Worm (Caenorhabditis elegans) whole organism, L4 larva: ENCODE measurements around the gene Y53G8AR.9.
A peak's percentile ranks its signal among the peaks of the same experiment; 100 is the strongest.

ENCODE experiments used
- D1046.2 ChIP-seq: fragments of 200-800 bp; sonication (Bioruptor generic); IDR thresholded peaks from 2 replicates; pipeline ENCODE4 v1.3.6; 2022; ENCODE audit warnings: missing genetic modification characterization, missing compliant biosample characterization
- F49E8.2 ChIP-seq: sonication (generic microtip); optimal IDR thresholded peaks from 2 replicates; lab custom pipeline; 2016; ENCODE audit warnings: missing compliant biosample characterization, mild to moderate bottlenecking, missing genetic modification characterization, borderline replicate concordance
- R02D3.7 ChIP-seq: fragments of 150-350 bp; sonication (generic microtip); optimal IDR thresholded peaks from 3 replicates; lab custom pipeline; 2014; ENCODE audit warnings: missing biosample characterization, missing genetic modification characterization
- Y48G9A.11 ChIP-seq: fragments of 200-800 bp; sonication (Bioruptor generic); IDR thresholded peaks from 2 replicates; pipeline ENCODE4 v1.3.6; 2022; ENCODE audit warnings: missing genetic modification reagents, missing genetic modification characterization, missing compliant biosample characterization
- ZK337.2 ChIP-seq: fragments of 200-800 bp; sonication (Bioruptor generic); IDR thresholded peaks from 2 replicates; pipeline ENCODE4 v1.3.6; 2022; ENCODE audit warnings: missing genetic modification reagents, missing genetic modification characterization, missing compliant biosample characterization
- aha-1 ChIP-seq: fragments of 150-350 bp; peaks from one replicate; lab custom pipeline; 2014; ENCODE audit warnings: missing biosample characterization, missing genetic modification characterization
- ama-1 ChIP-seq: fragments of 150-350 bp; optimal IDR thresholded peaks from 2 replicates; lab custom pipeline; 2014; ENCODE audit warnings: inconsistent platforms, mixed read lengths
- ceh-28 ChIP-seq: fragments of 150-350 bp; optimal IDR thresholded peaks from 2 replicates; lab custom pipeline; 2014; ENCODE audit warnings: missing biosample characterization, missing genetic modification reagents, missing genetic modification characterization
- ceh-32 ChIP-seq: sonication (generic microtip); optimal IDR thresholded peaks from 2 replicates; lab custom pipeline; 2016; ENCODE audit warnings: mild to moderate bottlenecking, missing genetic modification characterization, missing compliant biosample characterization; ENCODE audit not compliant: poor library complexity
- ceh-62 ChIP-seq: sonication (generic microtip); optimal IDR thresholded peaks from 2 replicates; lab custom pipeline; 2017; ENCODE audit warnings: missing biosample characterization, missing genetic modification characterization
- ces-1 ChIP-seq: fragments of 150-350 bp; sonication (generic microtip); optimal IDR thresholded peaks from 4 replicates; lab custom pipeline; 2014; ENCODE audit warnings: missing biosample characterization, missing genetic modification reagents, missing genetic modification characterization
- daf-12 ChIP-seq: fragments of 150-350 bp; optimal IDR thresholded peaks from 2 replicates; lab custom pipeline; 2014; ENCODE audit warnings: missing biosample characterization, missing genetic modification reagents, missing genetic modification characterization
- dmd-6 ChIP-seq: fragments of 200-800 bp; sonication (Bioruptor generic); IDR thresholded peaks from 2 replicates; pipeline ENCODE4 v1.3.6; 2022; ENCODE audit warnings: missing genetic modification reagents, missing genetic modification characterization, missing compliant biosample characterization
- duxl-1 ChIP-seq: sonication (generic microtip); optimal IDR thresholded peaks from 2 replicates; lab custom pipeline; 2016; ENCODE audit warnings: mild to moderate bottlenecking, missing genetic modification characterization, moderate library complexity, missing compliant biosample characterization; ENCODE audit not compliant: poor library complexity
- dve-1 ChIP-seq: sonication (generic microtip); optimal IDR thresholded peaks from 2 replicates; lab custom pipeline; 2017; ENCODE audit warnings: antibody characterized with exemption, mild to moderate bottlenecking, missing genetic modification characterization, missing compliant biosample characterization; ENCODE audit not compliant: insufficient read depth
- egl-27 ChIP-seq: sonication (generic microtip); optimal IDR thresholded peaks from 3 replicates; lab custom pipeline; 2017; ENCODE audit warnings: missing biosample characterization, missing genetic modification reagents, missing genetic modification characterization
- egl-43 ChIP-seq: fragments of 200-800 bp; sonication (Bioruptor generic); IDR thresholded peaks from 2 replicates; pipeline ENCODE4 v1.3.6; 2022; ENCODE audit warnings: missing genetic modification reagents, missing genetic modification characterization, missing compliant biosample characterization
- fkh-10 ChIP-seq: fragments of 150-350 bp; optimal IDR thresholded peaks from 2 replicates; lab custom pipeline; 2014; ENCODE audit warnings: missing biosample characterization, missing genetic modification reagents, missing genetic modification characterization
- gei-8 ChIP-seq: fragments of 200-800 bp; sonication (Bioruptor generic); optimal IDR thresholded peaks from 2 replicates; lab custom pipeline; 2018; ENCODE audit warnings: mild to moderate bottlenecking, missing genetic modification characterization, missing compliant biosample characterization
- hif-1 ChIP-seq, 2 experiments: sonication (generic microtip); optimal IDR thresholded peaks; 2 replicates each; lab custom pipeline; 2016 to 2017; ENCODE audit warnings: missing compliant biosample characterization in 2 of 2, missing genetic modification characterization in 2 of 2, missing genetic modification reagents in 2 of 2, missing genotype in 2 of 2, mild to moderate bottlenecking in 1 of 2
- hlh-11 ChIP-seq: fragments of 200-800 bp; sonication (Bioruptor generic); optimal IDR thresholded peaks from 2 replicates; lab custom pipeline; 2018; ENCODE audit warnings: mild to moderate bottlenecking, missing genetic modification characterization, missing compliant biosample characterization
- hlh-30 ChIP-seq: sonication (generic microtip); optimal IDR thresholded peaks from 2 replicates; lab custom pipeline; 2017; ENCODE audit warnings: antibody characterized with exemption, mild to moderate bottlenecking, missing genetic modification characterization, missing compliant biosample characterization; ENCODE audit not compliant: insufficient read depth
- hmg-1.1 ChIP-seq: fragments of 200-800 bp; sonication (Bioruptor generic); IDR thresholded peaks from 2 replicates; pipeline ENCODE4 v1.3.6; 2022; ENCODE audit warnings: missing genetic modification reagents, missing genetic modification characterization, missing compliant biosample characterization
- jun-1 ChIP-seq: fragments of 150-350 bp; optimal IDR thresholded peaks from 2 replicates; lab custom pipeline; 2014; ENCODE audit warnings: missing biosample characterization, missing genetic modification reagents, missing genetic modification characterization
- lin-1 ChIP-seq: fragments of 200-800 bp; sonication (Bioruptor generic); IDR thresholded peaks from 2 replicates; pipeline ENCODE4 v1.3.6; 2022; ENCODE audit warnings: missing genetic modification reagents, missing genetic modification characterization, missing compliant biosample characterization
- lin-13 ChIP-seq: fragments of 150-350 bp; optimal IDR thresholded peaks from 2 replicates; lab custom pipeline; 2014; ENCODE audit warnings: missing biosample characterization, missing genetic modification reagents, missing genetic modification characterization
- lin-29 ChIP-seq: fragments of 200-800 bp; sonication (Bioruptor generic); IDR thresholded peaks from 2 replicates; pipeline ENCODE4 v1.3.6; 2022; ENCODE audit warnings: missing genetic modification reagents, missing genetic modification characterization, missing compliant biosample characterization
- lin-39 ChIP-seq: fragments of 150-350 bp; optimal IDR thresholded peaks from 2 replicates; lab custom pipeline; 2014; ENCODE audit warnings: missing biosample characterization, missing genetic modification reagents, missing genetic modification characterization
- lir-3 ChIP-seq: sonication (generic microtip); optimal IDR thresholded peaks from 2 replicates; lab custom pipeline; 2016; ENCODE audit warnings: mild to moderate bottlenecking, missing genetic modification characterization, missing compliant biosample characterization
- lsy-2 ChIP-seq, 2 experiments: fragments of 150-350 bp in 1 of 2; sonication (generic microtip) in 1 of 2; optimal IDR thresholded peaks; 2 replicates each; lab custom pipeline; 2014 to 2017; ENCODE audit warnings: missing biosample characterization in 2 of 2, missing genetic modification characterization in 2 of 2
- mes-2 ChIP-seq: sonication (generic microtip); optimal IDR thresholded peaks from 2 replicates; lab custom pipeline; 2016; ENCODE audit warnings: missing genotype, mild to moderate bottlenecking, missing genetic modification characterization, missing compliant biosample characterization; ENCODE audit not compliant: poor library complexity, severe bottlenecking
- mxl-3 ChIP-seq: fragments of 200-800 bp; sonication (Bioruptor generic); optimal IDR thresholded peaks from 2 replicates; lab custom pipeline; 2018; ENCODE audit warnings: mild to moderate bottlenecking, missing genetic modification characterization, missing compliant biosample characterization
- nhr-102 ChIP-seq: sonication (generic microtip); optimal IDR thresholded peaks from 2 replicates; lab custom pipeline; 2016; ENCODE audit warnings: mild to moderate bottlenecking, missing genetic modification characterization, moderate library complexity, missing compliant biosample characterization
- nhr-111 ChIP-seq: fragments of 200-800 bp; sonication (Bioruptor generic); optimal IDR thresholded peaks from 2 replicates; lab custom pipeline; 2018; ENCODE audit warnings: mild to moderate bottlenecking, missing genetic modification characterization, missing compliant biosample characterization
- nhr-25 ChIP-seq: sonication (generic microtip); optimal IDR thresholded peaks from 2 replicates; lab custom pipeline; 2017; ENCODE audit warnings: missing genetic modification characterization, mild to moderate bottlenecking, missing compliant biosample characterization, antibody characterized with exemption, moderate library complexity, borderline replicate concordance; ENCODE audit not compliant: insufficient read depth
- nhr-28 ChIP-seq: fragments of 150-350 bp; optimal IDR thresholded peaks from 2 replicates; lab custom pipeline; 2014; ENCODE audit warnings: missing biosample characterization, missing genetic modification characterization
- nhr-41 ChIP-seq: fragments of 200-800 bp; sonication (Bioruptor generic); IDR thresholded peaks from 2 replicates; pipeline ENCODE4 v1.3.6; 2022; ENCODE audit warnings: missing genetic modification reagents, missing genetic modification characterization, missing compliant biosample characterization
- nhr-48 ChIP-seq: sonication (generic microtip); optimal IDR thresholded peaks from 2 replicates; lab custom pipeline; 2016; ENCODE audit warnings: mild to moderate bottlenecking, missing genetic modification characterization, missing compliant biosample characterization
- nhr-76 ChIP-seq: fragments of 150-350 bp; optimal IDR thresholded peaks from 2 replicates; lab custom pipeline; 2014; ENCODE audit warnings: missing biosample characterization, missing genetic modification characterization
- pqm-1 ChIP-seq: sonication (generic microtip); optimal IDR thresholded peaks from 2 replicates; lab custom pipeline; 2017; ENCODE audit warnings: missing biosample characterization, missing genetic modification characterization
- rbr-2 ChIP-seq: sonication (generic microtip); optimal IDR thresholded peaks from 2 replicates; lab custom pipeline; 2016; ENCODE audit warnings: missing genotype, missing genetic modification characterization, missing compliant biosample characterization
- spr-1 ChIP-seq: sonication (generic microtip); optimal IDR thresholded peaks from 2 replicates; lab custom pipeline; 2016; ENCODE audit warnings: mild to moderate bottlenecking, missing genetic modification characterization, missing compliant biosample characterization
- spr-3 ChIP-seq: fragments of 200-800 bp; sonication (Bioruptor generic); optimal IDR thresholded peaks from 2 replicates; lab custom pipeline; 2018; ENCODE audit warnings: mild to moderate bottlenecking, missing genetic modification characterization, missing compliant biosample characterization
- tag-97 ChIP-seq: fragments of 200-800 bp; sonication (Bioruptor generic); IDR thresholded peaks from 2 replicates; pipeline ENCODE4 v1.3.6; 2022; ENCODE audit warnings: missing genetic modification characterization, missing compliant biosample characterization
- zip-2 ChIP-seq: fragments of 150-350 bp; optimal IDR thresholded peaks from 2 replicates; lab custom pipeline; 2014; ENCODE audit warnings: missing biosample characterization, missing genetic modification characterization
- ztf-7 ChIP-seq: fragments of 150-350 bp; optimal IDR thresholded peaks from 2 replicates; lab custom pipeline; 2014; ENCODE audit warnings: missing biosample characterization, missing genetic modification characterization

The Y53G8AR.9 gene

ce11 chrIII:3294283-3294793, 26.7 kb downstream of the Y53G8AR.9 start, which contains the start of the genes Y53G8AR.8 and Y53G8AR.6:
Gene Y53G8AR.8, minus strand, starts transcription at chrIII:3294330.
Gene Y53G8AR.6, plus strand, starts transcription at chrIII:3294743.
- no peak for TF ChIP-seq tag-97 (GFP tag; lab: Robert Waterston, UW)
- peak; percentile 60 for TF ChIP-seq mes-2 (tag; lab: Kevin White, UChicago)
- TF ChIP-seq nhr-48 (tag; lab: Kevin White, UChicago), result no peak
- peak; percentile 29 for TF ChIP-seq aha-1
- peak in 1 of 2 experiments; percentile 51 for TF ChIP-seq lsy-2 (tag; optimal IDR thresholded peaks at IDR 0.05; lab: Kevin White, UChicago)
- TF ChIP-seq egl-27, result no peak
- no peak for TF ChIP-seq spr-1 (tag; lab: Kevin White, UChicago)
- no peak for TF ChIP-seq duxl-1
- TF ChIP-seq ama-1 (lab: Kevin White, UChicago), result no peak
- no peak for TF ChIP-seq fkh-10 (GFP tag; lab: Kevin White, UChicago)
- TF ChIP-seq, all 104 proteins: peak for 3

ce11 chrIII:3281860-3282358, 39.1 kb downstream of the Y53G8AR.9 start, which contains the start of gene mfsd-8:
Gene mfsd-8, plus strand, starts transcription at chrIII:3282308.
- peak; percentile 72 for TF ChIP-seq lin-1 (GFP tag; lab: Robert Waterston, UW)
- TF ChIP-seq spr-3 (GFP tag; lab: Kevin White, UChicago), result no peak
- no peak for TF ChIP-seq nhr-25 (tag; lab: Kevin White, UChicago)
- peak; percentile 46 for TF ChIP-seq nhr-28 (tag; lab: Kevin White, UChicago)
- no peak for TF ChIP-seq lin-13 (GFP tag; lab: Kevin White, UChicago)
- peak; percentile 81 for TF ChIP-seq pqm-1 (tag; lab: Kevin White, UChicago)
- no peak for TF ChIP-seq hlh-30 (tag; lab: Kevin White, UChicago)
- peak; percentile 36 for TF ChIP-seq aha-1
- peak; percentile 88 for TF ChIP-seq nhr-41 (GFP tag; lab: Robert Waterston, UW)
- peak; percentile 51 for TF ChIP-seq dve-1
- no peak for TF ChIP-seq zip-2 (tag; lab: Kevin White, UChicago)
- TF ChIP-seq ceh-62, result no peak
- peak; percentile 88 for TF ChIP-seq dmd-6 (GFP tag; lab: Robert Waterston, UW)
- TF ChIP-seq rbr-2 (tag; lab: Kevin White, UChicago), result no peak

- TF ChIP-seq hlh-30 (tag; lab: Kevin White, UChicago) (peak; percentile 77), dve-1 (peak; percentile 91), nhr-28 (tag; lab: Kevin White, UChicago) (peak; percentile 60), ces-1 (GFP tag; lab: Kevin White, UChicago) (no peak), Y48G9A.11 (GFP tag; lab: Robert Waterston, UW) (no peak), ztf-7 (tag; lab: Kevin White, UChicago) (peak; percentile 42), egl-43 (GFP tag; lab: Robert Waterston, UW) (no peak), nhr-111 (no peak), D1046.2 (GFP tag; lab: Robert Waterston, UW) (no peak), ceh-28 (no peak), dmd-6 (GFP tag; lab: Robert Waterston, UW) (peak; percentile 77), lin-29 (GFP tag; lab: Robert Waterston, UW) (0 out of 2 replicates have a peak, but pooled peaks have one; percentile 23), hif-1 (tag; optimal IDR thresholded peaks at IDR 0.05; lab: Kevin White, UChicago) (peak in 1 of 2 experiments; percentile 14), lir-3 (tag; lab: Kevin White, UChicago) (no peak), jun-1 (tag; lab: Kevin White, UChicago) (peak; percentile 27), nhr-102 (tag; lab: Kevin White, UChicago) (peak; percentile 22), daf-12 (tag; lab: Kevin White, UChicago) (no peak), mxl-3 (no peak), hlh-11 (tag; lab: Kevin White, UChicago) (peak; percentile 75), nhr-76 (tag; lab: Kevin White, UChicago) (peak; percentile 29), ZK337.2 (GFP tag; lab: Robert Waterston, UW) (no peak), egl-27 (no peak), F49E8.2 (tag; lab: Kevin White, UChicago) (no peak), lin-39 (tag; lab: Kevin White, UChicago) (no peak), ceh-32 (tag; lab: Kevin White, UChicago) (no peak), R02D3.7 (tag; lab: Kevin White, UChicago) (no peak), gei-8 (no peak), hmg-1.1 (GFP tag; lab: Robert Waterston, UW) (peak; percentile 73)
These were observed 41.7 kb downstream of the Y53G8AR.9 start for ce11 chrIII:3279304-3279703.
